Worm (Caenorhabditis elegans) whole organism, L1 larva: ENCODE measurements around the gene srh-38.

ENCODE experiments used
- F16B12.6 ChIP-seq: fragments of 150-350 bp; optimal IDR thresholded peaks from 2 replicates; lab custom pipeline; 2014; ENCODE audit warnings: missing biosample characterization, missing genetic modification characterization
- alr-1 ChIP-seq: fragments of 200-800 bp; sonication (Bioruptor generic); optimal IDR thresholded peaks from 2 replicates; lab custom pipeline; 2018; ENCODE audit warnings: borderline replicate concordance, mild to moderate bottlenecking, missing genetic modification characterization, missing compliant biosample characterization
- ama-1 ChIP-seq: fragments of 150-350 bp; optimal IDR thresholded peaks from 2 replicates; lab custom pipeline; 2014
- blmp-1 ChIP-seq: fragments of 150-350 bp; optimal IDR thresholded peaks from 2 replicates; lab custom pipeline; 2014; ENCODE audit warnings: missing biosample characterization, missing genetic modification characterization
- ceh-63 ChIP-seq: fragments of 200-800 bp; sonication (Bioruptor generic); optimal IDR thresholded peaks from 2 replicates; lab custom pipeline; 2018; ENCODE audit warnings: mild to moderate bottlenecking, missing genetic modification characterization, missing compliant biosample characterization
- ceh-8 ChIP-seq: fragments of 200-800 bp; sonication (Bioruptor generic); optimal IDR thresholded peaks from 2 replicates; lab custom pipeline; 2018; ENCODE audit warnings: mild to moderate bottlenecking, missing genetic modification characterization, moderate library complexity, missing compliant biosample characterization
- ceh-88 ChIP-seq: fragments of 200-800 bp; sonication (Bioruptor generic); IDR thresholded peaks from 2 replicates; pipeline ENCODE4 v1.3.6; 2022; ENCODE audit warnings: missing genetic modification characterization, missing compliant biosample characterization
- dsc-1 ChIP-seq: sonication (generic microtip); optimal IDR thresholded peaks from 2 replicates; lab custom pipeline; 2016; ENCODE audit warnings: mild to moderate bottlenecking, missing genetic modification characterization, missing compliant biosample characterization
- efl-1 ChIP-seq, 4 experiments: fragments of 150-350 bp; optimal IDR thresholded peaks in 3 of 4; peaks in 1 of 4; 1 replicate in 1 of 4; 2 replicates in 3 of 4; lab custom pipeline; 2014; ENCODE audit warnings: missing biosample characterization in 2 of 4, missing genetic modification characterization in 2 of 4, missing genetic modification reagents in 2 of 4
- egl-13 ChIP-seq: sonication (generic microtip); optimal IDR thresholded peaks from 2 replicates; lab custom pipeline; 2016; ENCODE audit warnings: missing genotype, missing genetic modification reagents, missing genetic modification characterization, missing compliant biosample characterization
- egl-27 ChIP-seq, 2 experiments: fragments of 150-350 bp in 1 of 2; sonication (generic microtip); optimal IDR thresholded peaks; 3 replicates each; lab custom pipeline; 2017 to 2018; ENCODE audit warnings: missing biosample characterization in 2 of 2, missing genetic modification characterization in 2 of 2, missing genetic modification reagents in 2 of 2
- elt-2 ChIP-seq: sonication (generic microtip); optimal IDR thresholded peaks from 2 replicates; lab custom pipeline; 2016; ENCODE audit warnings: missing genetic modification characterization, mild to moderate bottlenecking, inconsistent platforms, missing compliant biosample characterization, missing genetic modification reagents
- ets-5 ChIP-seq: fragments of 200-800 bp; sonication (Bioruptor generic); IDR thresholded peaks from 2 replicates; pipeline ENCODE4 v1.3.6; 2022; ENCODE audit warnings: missing genetic modification characterization, missing compliant biosample characterization
- fkh-4 ChIP-seq: sonication (generic microtip); optimal IDR thresholded peaks from 2 replicates; lab custom pipeline; 2016; ENCODE audit warnings: missing compliant biosample characterization, missing genetic modification characterization, borderline replicate concordance
- fkh-8 ChIP-seq: sonication (generic microtip); optimal IDR thresholded peaks from 2 replicates; lab custom pipeline; 2016; ENCODE audit warnings: mild to moderate bottlenecking, missing genetic modification characterization, missing compliant biosample characterization
- fos-1 ChIP-seq: fragments of 150-350 bp; optimal IDR thresholded peaks from 2 replicates; lab custom pipeline; 2014; ENCODE audit warnings: missing biosample characterization, missing genetic modification characterization
- hpl-2 ChIP-seq: fragments of 150-350 bp; optimal IDR thresholded peaks from 2 replicates; lab custom pipeline; 2014; ENCODE audit warnings: missing biosample characterization, missing genetic modification reagents, missing genetic modification characterization
- lin-15B ChIP-seq: fragments of 150-350 bp; sonication (generic microtip); optimal IDR thresholded peaks from 3 replicates; lab custom pipeline; 2014; ENCODE audit warnings: missing biosample characterization, missing genetic modification characterization
- lin-39 ChIP-seq: fragments of 150-350 bp; optimal IDR thresholded peaks from 2 replicates; lab custom pipeline; 2014; ENCODE audit warnings: missing biosample characterization, missing genetic modification reagents, missing genetic modification characterization
- lir-3 ChIP-seq: sonication (generic microtip); optimal IDR thresholded peaks from 2 replicates; lab custom pipeline; 2016; ENCODE audit warnings: mild to moderate bottlenecking, missing genetic modification characterization, moderate library complexity, missing compliant biosample characterization; ENCODE audit not compliant: poor library complexity
- lsy-2 ChIP-seq, 2 experiments: fragments of 150-350 bp; optimal IDR thresholded peaks; 2 replicates each; lab custom pipeline; 2014; ENCODE audit warnings: missing biosample characterization in 2 of 2, missing genetic modification characterization in 2 of 2
- mab-9 ChIP-seq: fragments of 200-800 bp; sonication (Bioruptor generic); IDR thresholded peaks from 2 replicates; pipeline ENCODE4 v1.3.6; 2022; ENCODE audit warnings: missing genetic modification reagents, missing genetic modification characterization, missing compliant biosample characterization
- mdl-1 ChIP-seq, 2 experiments: fragments of 150-350 bp; optimal IDR thresholded peaks; 2 replicates each; lab custom pipeline; 2014 to 2017; ENCODE audit warnings: missing biosample characterization in 2 of 2, missing genetic modification characterization in 2 of 2, inconsistent platforms in 1 of 2
- nhr-11 ChIP-seq: fragments of 150-350 bp; optimal IDR thresholded peaks from 2 replicates; lab custom pipeline; 2014; ENCODE audit warnings: missing biosample characterization, missing genetic modification characterization
- nhr-237 ChIP-seq: fragments of 150-350 bp; optimal IDR thresholded peaks from 2 replicates; lab custom pipeline; 2014; ENCODE audit warnings: missing biosample characterization, missing genetic modification characterization
- nhr-47 ChIP-seq: sonication (generic microtip); optimal IDR thresholded peaks from 2 replicates; lab custom pipeline; 2016; ENCODE audit warnings: mild to moderate bottlenecking, missing genetic modification characterization, moderate library complexity, missing compliant biosample characterization
- nhr-71 ChIP-seq: sonication (generic microtip); optimal IDR thresholded peaks from 2 replicates; lab custom pipeline; 2016; ENCODE audit warnings: mild to moderate bottlenecking, missing genetic modification characterization, moderate library complexity, missing compliant biosample characterization
- nhr-84 ChIP-seq: sonication (generic microtip); optimal IDR thresholded peaks from 2 replicates; lab custom pipeline; 2017; ENCODE audit warnings: missing biosample characterization, missing genetic modification characterization
- pag-3 ChIP-seq: sonication (generic microtip); optimal IDR thresholded peaks from 2 replicates; lab custom pipeline; 2017; ENCODE audit warnings: missing genetic modification characterization, mild to moderate bottlenecking, missing compliant biosample characterization, antibody characterized with exemption, borderline replicate concordance; ENCODE audit not compliant: insufficient read depth
- pqm-1 ChIP-seq: sonication (generic microtip); optimal IDR thresholded peaks from 3 replicates; lab custom pipeline; 2017; ENCODE audit warnings: missing biosample characterization, missing genetic modification characterization
- skn-1 ChIP-seq: fragments of 150-350 bp; optimal IDR thresholded peaks from 2 replicates; lab custom pipeline; 2014; ENCODE audit warnings: missing biosample characterization, missing genetic modification characterization
- sox-4 ChIP-seq: sonication (generic microtip); optimal IDR thresholded peaks from 2 replicates; lab custom pipeline; 2016; ENCODE audit warnings: missing genetic modification characterization, missing compliant biosample characterization
- sptf-1 ChIP-seq: fragments of 150-350 bp; optimal IDR thresholded peaks from 2 replicates; lab custom pipeline; 2014; ENCODE audit warnings: missing biosample characterization, missing genetic modification characterization
- tlp-1 ChIP-seq: fragments of 150-350 bp; optimal IDR thresholded peaks from 2 replicates; lab custom pipeline; 2014; ENCODE audit warnings: missing biosample characterization, missing genetic modification characterization
- unc-130 ChIP-seq: fragments of 150-350 bp; optimal IDR thresholded peaks from 2 replicates; lab custom pipeline; 2017; ENCODE audit warnings: missing biosample characterization, missing genetic modification characterization, inconsistent platforms
- unc-62 ChIP-seq: fragments of 150-350 bp; optimal IDR thresholded peaks from 2 replicates; lab custom pipeline; 2014; ENCODE audit warnings: missing biosample characterization, missing genetic modification reagents, missing genetic modification characterization
- unc-98 ChIP-seq: fragments of 200-800 bp; sonication (Bioruptor generic); IDR thresholded peaks from 2 replicates; pipeline ENCODE4 v1.3.6; 2022; ENCODE audit warnings: missing genetic modification characterization, missing compliant biosample characterization
- vab-15 ChIP-seq: sonication (generic microtip); optimal IDR thresholded peaks from 2 replicates; lab custom pipeline; 2017; ENCODE audit warnings: missing genotype, mild to moderate bottlenecking, missing genetic modification characterization, missing compliant biosample characterization
- zag-1 ChIP-seq: fragments of 150-350 bp; optimal IDR thresholded peaks from 2 replicates; lab custom pipeline; 2014; ENCODE audit warnings: missing biosample characterization, missing genetic modification characterization
- ztf-11 ChIP-seq, 2 experiments: sonication (generic microtip); optimal IDR thresholded peaks; 2 replicates each; lab custom pipeline; 2016 to 2017; ENCODE audit warnings: missing genetic modification characterization in 2 of 2, missing biosample characterization in 1 of 2, missing compliant biosample characterization in 1 of 2

The srh-38 gene

DNA sequence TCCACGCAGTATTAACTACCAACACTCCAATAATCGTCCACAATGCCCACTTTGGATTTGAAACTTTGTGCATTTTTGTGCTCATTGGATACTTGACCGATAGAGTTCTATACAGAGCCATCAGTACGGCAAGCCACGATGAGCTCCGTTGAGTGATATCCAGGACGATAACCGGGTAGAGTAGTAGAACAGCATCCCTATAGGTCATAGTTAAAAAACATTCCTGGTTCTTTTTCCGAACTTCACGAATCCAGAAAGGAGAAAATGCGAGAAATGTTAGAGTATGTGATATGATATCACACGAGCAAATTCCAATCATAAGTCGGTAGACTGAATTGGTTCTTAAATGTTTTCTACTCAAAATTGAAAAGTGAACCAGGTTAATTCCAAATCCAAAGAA, 34.2 kb downstream of the srh-38 start:
- TF ChIP-seq mdl-1 (tag; optimal IDR thresholded peaks at IDR 0.05; lab: Kevin White, UChicago) (no peak), unc-130 (tag; lab: Kevin White, UChicago) (no peak), dsc-1 (tag; lab: Kevin White, UChicago) (no peak), mab-9 (GFP tag; lab: Robert Waterston, UW) (no peak), ets-5 (GFP tag; lab: Robert Waterston, UW) (no peak), fkh-8 (tag; lab: Kevin White, UChicago) (no peak), sptf-1 (tag; lab: Kevin White, UChicago) (no peak), skn-1 (tag; lab: Kevin White, UChicago) (no peak), pag-3 (tag; lab: Kevin White, UChicago) (no peak), egl-27 (tag; optimal IDR thresholded peaks at IDR 0.05; lab: Kevin White, UChicago) (no peak), ztf-11 (tag; optimal IDR thresholded peaks at IDR 0.05; lab: Kevin White, UChicago) (no peak)

DNA sequence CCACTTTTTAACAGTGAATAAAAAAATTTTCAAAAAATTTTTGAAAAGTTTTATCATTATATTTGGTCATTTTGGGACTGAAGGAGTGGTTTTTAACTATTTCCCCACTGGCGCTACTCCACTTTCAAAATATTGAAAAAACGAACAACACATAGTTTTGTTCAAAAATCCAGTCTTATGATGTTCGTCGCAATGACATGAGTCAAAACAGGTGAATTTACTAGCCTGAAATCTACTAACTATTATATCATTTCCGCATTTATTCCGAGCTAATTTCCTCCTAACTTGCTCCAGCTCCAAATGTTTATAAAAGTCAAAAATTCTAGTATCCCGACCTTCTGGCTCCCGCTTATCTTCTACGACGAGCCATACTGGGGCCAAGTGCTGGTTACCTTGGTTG, 38.1 kb downstream of the srh-38 start, which contains the start of gene sre-24:
sre-24 (plus strand) TSS at position 301 of the 400 bp plus-strand sequence.
- TF ChIP-seq nhr-47 (tag; lab: Kevin White, UChicago) = no peak
- TF ChIP-seq vab-15 (tag; lab: Kevin White, UChicago) = no peak
- TF ChIP-seq egl-27 (tag; optimal IDR thresholded peaks at IDR 0.05; lab: Kevin White, UChicago) = no peak
- no peak for TF ChIP-seq lin-39
- TF ChIP-seq zag-1 = no peak
- no peak for TF ChIP-seq lir-3
- no peak for TF ChIP-seq nhr-237 (tag; lab: Kevin White, UChicago)

DNA sequence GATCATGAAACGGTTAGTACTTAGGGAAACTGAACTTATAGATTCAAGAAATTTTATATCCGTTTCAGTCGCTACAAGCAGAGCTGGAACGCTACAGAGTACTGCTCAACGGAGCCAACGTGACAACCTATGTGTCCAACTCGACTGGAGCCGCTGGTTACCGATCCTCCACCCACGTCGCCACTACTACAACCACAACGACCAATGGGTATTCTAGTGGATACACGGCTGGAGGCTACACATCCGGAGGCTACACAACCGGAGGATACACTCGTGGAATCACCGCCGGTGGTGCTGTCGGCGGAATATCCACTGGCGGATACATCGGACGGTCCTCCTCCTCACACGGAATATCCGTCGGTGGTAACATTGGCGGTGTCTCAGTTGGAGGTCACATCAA, 39.4 kb downstream of the srh-38 start:
- TF ChIP-seq pag-3 (tag; lab: Kevin White, UChicago) (no peak), fos-1 (tag; lab: Kevin White, UChicago) (no peak), hpl-2 (GFP tag; lab: Kevin White, UChicago) (no peak), ceh-63 (GFP tag; lab: Kevin White, UChicago) (no peak)

DNA sequence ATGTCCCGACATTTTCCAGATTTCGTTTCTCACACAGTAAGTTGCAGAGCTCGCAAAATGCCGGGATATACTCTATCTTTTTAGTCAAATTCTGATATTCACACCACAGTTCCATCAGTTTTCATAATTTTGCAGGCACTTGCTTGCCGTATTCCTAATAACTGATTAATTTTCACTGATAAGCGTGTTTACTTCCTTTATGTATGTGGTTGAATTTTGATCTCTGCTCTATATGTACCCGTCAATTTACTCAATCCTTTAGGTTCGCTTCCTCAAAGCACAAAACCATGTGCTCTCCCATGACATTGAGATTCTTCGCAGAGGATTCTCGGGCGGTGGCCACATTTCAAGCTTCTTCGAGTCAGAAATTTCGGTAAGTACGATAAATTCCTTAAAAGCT, 40.9 kb downstream of the srh-38 start:
- TF ChIP-seq tlp-1 (tag; lab: Kevin White, UChicago) = no peak
- no peak for TF ChIP-seq lsy-2 (tag; optimal IDR thresholded peaks at IDR 0.05; lab: Kevin White, UChicago)
- TF ChIP-seq fkh-4 (tag; lab: Kevin White, UChicago) = no peak
- TF ChIP-seq ceh-63 (GFP tag; lab: Kevin White, UChicago) = no peak
- no peak for TF ChIP-seq zag-1
- no peak for TF ChIP-seq F16B12.6
- TF ChIP-seq nhr-84 = no peak
- no peak for TF ChIP-seq nhr-71 (tag; lab: Kevin White, UChicago)
- TF ChIP-seq fos-1 (tag; lab: Kevin White, UChicago) = no peak
- TF ChIP-seq alr-1 = no peak
- TF ChIP-seq nhr-11 (tag; lab: Kevin White, UChicago) = no peak
- no peak for TF ChIP-seq sptf-1 (tag; lab: Kevin White, UChicago)
- no peak for TF ChIP-seq sox-4 (tag; lab: Kevin White, UChicago)
- TF ChIP-seq ceh-88 (GFP tag; lab: Robert Waterston, UW) = no peak
- no peak for TF ChIP-seq pag-3 (tag; lab: Kevin White, UChicago)
- TF ChIP-seq ets-5 (GFP tag; lab: Robert Waterston, UW) = no peak
- no peak for TF ChIP-seq egl-13 (tag; lab: Kevin White, UChicago)
- TF ChIP-seq pqm-1 = no peak
- TF ChIP-seq, all 84 proteins: peak for 0

DNA sequence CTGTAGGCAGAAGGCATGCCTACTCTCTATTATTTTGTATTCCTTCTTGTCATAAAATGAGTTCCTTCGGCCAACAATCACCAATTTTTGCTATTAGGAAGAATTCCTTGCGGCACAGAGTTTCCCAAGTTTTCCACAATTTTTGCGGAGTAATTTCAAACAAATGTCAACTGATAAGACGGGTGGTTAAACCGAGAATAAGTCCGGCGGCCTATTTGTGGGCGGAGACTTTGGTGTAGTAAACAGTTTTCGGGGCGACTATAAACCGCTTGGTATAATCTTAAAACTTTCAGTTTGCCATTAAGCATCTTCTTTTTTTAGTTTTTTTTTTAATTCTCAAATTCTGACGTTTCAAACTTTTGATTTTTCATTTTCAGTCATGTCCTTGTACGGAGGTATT, 41.5 kb downstream of the srh-38 start, which contains the start of gene ifc-1:
ifc-1 (plus strand) TSS at position 378 of the 400 bp plus-strand sequence.
- TF ChIP-seq ama-1 (lab: Kevin White, UChicago) (no peak), unc-62 (no peak), unc-98 (GFP tag; lab: Robert Waterston, UW) (no peak), ztf-11 (tag; optimal IDR thresholded peaks at IDR 0.05; lab: Kevin White, UChicago) (no peak), lin-15B (tag; lab: Kevin White, UChicago) (no peak), blmp-1 (tag; lab: Kevin White, UChicago) (no peak), elt-2 (tag; lab: Kevin White, UChicago) (peak; percentile 67), ceh-8 (GFP tag; lab: Kevin White, UChicago) (no peak), efl-1 (optimal IDR thresholded peaks at IDR 0.05; lab: Kevin White, UChicago) (no peak), efl-1 (GFP tag; optimal IDR thresholded peaks at IDR 0.05 in 1 of 2; lab: Kevin White, UChicago) (peak in 1 of 2 experiments; percentile 21), lir-3 (no peak)
